Worm (Caenorhabditis elegans) whole organism, L4/young adult: ENCODE measurements around the gene str-35.

ENCODE experiments used
- dao-5 ChIP-seq: sonication (generic microtip); optimal IDR thresholded peaks from 2 replicates; lab custom pipeline; 2016; ENCODE audit warnings: missing genotype, missing genetic modification characterization, moderate library complexity, missing compliant biosample characterization
- him-1 ChIP-seq: sonication (generic microtip); optimal IDR thresholded peaks from 2 replicates; lab custom pipeline; 2016; ENCODE audit warnings: missing genotype, missing genetic modification reagents, missing genetic modification characterization, missing compliant biosample characterization

DNA sequence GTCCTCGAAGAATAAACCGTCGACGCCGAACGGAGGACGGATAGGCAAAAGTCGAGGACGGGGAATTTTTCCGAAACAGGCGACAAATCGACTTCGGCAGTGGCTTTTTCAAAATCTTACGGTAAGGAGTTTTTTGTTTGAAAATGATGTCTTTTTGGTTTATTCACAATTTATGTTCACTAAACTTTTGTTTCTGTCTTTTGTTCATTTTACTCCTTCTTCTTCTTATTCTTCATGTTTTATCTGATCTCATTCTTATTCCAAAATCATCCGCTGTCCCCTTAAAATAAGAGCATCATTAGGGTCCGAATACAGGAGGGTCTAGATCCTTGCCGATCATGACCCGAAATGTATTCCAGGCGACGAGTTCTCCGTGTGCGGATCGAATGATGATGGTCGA, 30.4 kb downstream of the str-35 start:
- no peak for TF ChIP-seq him-1
- TF ChIP-seq dao-5 = no peak
